Worm (Caenorhabditis elegans) whole organism, L2 larva: ENCODE results near the gene T27D12.1.

Source experiments
- F13H6.1 ChIP-seq: sonication (generic microtip); optimal IDR thresholded peaks from 2 replicates; lab custom pipeline; 2016; ENCODE audit warnings: missing genetic modification characterization, missing compliant biosample characterization
- R02D3.7 ChIP-seq: fragments of 150-350 bp; optimal IDR thresholded peaks from 2 replicates; lab custom pipeline; 2014; ENCODE audit warnings: missing biosample characterization, missing genetic modification characterization
- Y55F3AM.14 ChIP-seq: fragments of 200-800 bp; sonication (Bioruptor generic); optimal IDR thresholded peaks from 2 replicates; lab custom pipeline; 2018; ENCODE audit warnings: mild to moderate bottlenecking, missing genetic modification characterization, missing compliant biosample characterization
- ZK546.5 ChIP-seq: sonication (generic microtip); optimal IDR thresholded peaks from 2 replicates; lab custom pipeline; 2017; ENCODE audit warnings: missing biosample characterization, missing genetic modification characterization
- alr-1 ChIP-seq: fragments of 150-350 bp; optimal IDR thresholded peaks from 2 replicates; lab custom pipeline; 2014; ENCODE audit warnings: missing biosample characterization, missing genetic modification characterization
- aly-2 ChIP-seq: fragments of 150-350 bp; optimal IDR thresholded peaks from 2 replicates; lab custom pipeline; 2014; ENCODE audit warnings: missing biosample characterization, missing genetic modification characterization
- ama-1 ChIP-seq: fragments of 150-350 bp; optimal IDR thresholded peaks from 2 replicates; lab custom pipeline; 2018; ENCODE audit warnings: inconsistent platforms
- blmp-1 ChIP-seq: sonication (generic microtip); optimal IDR thresholded peaks from 2 replicates; lab custom pipeline; 2017; ENCODE audit warnings: missing genetic modification characterization, mild to moderate bottlenecking, missing compliant biosample characterization, antibody characterized with exemption, moderate library complexity; ENCODE audit not compliant: insufficient read depth
- ceh-16 ChIP-seq: fragments of 150-350 bp; optimal IDR thresholded peaks from 2 replicates; lab custom pipeline; 2014; ENCODE audit warnings: missing biosample characterization, missing genetic modification characterization
- ceh-82 ChIP-seq: fragments of 150-350 bp; optimal IDR thresholded peaks from 2 replicates; lab custom pipeline; 2014; ENCODE audit warnings: missing biosample characterization, missing genetic modification characterization
- crh-2 ChIP-seq: sonication (generic microtip); optimal IDR thresholded peaks from 2 replicates; lab custom pipeline; 2017; ENCODE audit warnings: missing biosample characterization, missing genetic modification characterization
- egl-27 ChIP-seq: sonication (generic microtip); optimal IDR thresholded peaks from 3 replicates; lab custom pipeline; 2017; ENCODE audit warnings: missing biosample characterization, missing genetic modification reagents, missing genetic modification characterization
- elt-1 ChIP-seq: fragments of 150-350 bp; optimal IDR thresholded peaks from 2 replicates; lab custom pipeline; 2014; ENCODE audit warnings: missing biosample characterization, missing genetic modification characterization
- elt-3 ChIP-seq: sonication (generic microtip); optimal IDR thresholded peaks from 2 replicates; lab custom pipeline; 2017; ENCODE audit warnings: missing biosample characterization, missing genetic modification characterization
- fos-1 ChIP-seq: fragments of 150-350 bp; optimal IDR thresholded peaks from 2 replicates; lab custom pipeline; 2014; ENCODE audit warnings: missing biosample characterization, missing genetic modification characterization
- gmeb-1 ChIP-seq: fragments of 150-350 bp; optimal IDR thresholded peaks from 2 replicates; lab custom pipeline; 2014; ENCODE audit warnings: missing biosample characterization, missing genetic modification characterization
- lin-11 ChIP-seq: fragments of 150-350 bp; sonication (generic microtip); optimal IDR thresholded peaks from 2 replicates; lab custom pipeline; 2014; ENCODE audit warnings: missing biosample characterization, missing genetic modification characterization, inconsistent platforms, mixed read lengths
- lin-13 ChIP-seq: fragments of 150-350 bp; optimal IDR thresholded peaks from 2 replicates; lab custom pipeline; 2014; ENCODE audit warnings: missing biosample characterization, missing genetic modification reagents, missing genetic modification characterization
- lin-39 ChIP-seq: fragments of 150-350 bp; optimal IDR thresholded peaks from 2 replicates; lab custom pipeline; 2014; ENCODE audit warnings: missing biosample characterization, missing genetic modification reagents, missing genetic modification characterization
- lsy-2 ChIP-seq, 2 experiments: fragments of 150-350 bp in 1 of 2; sonication (generic microtip) in 1 of 2; optimal IDR thresholded peaks; 2 replicates each; lab custom pipeline; 2014 to 2017; ENCODE audit warnings: missing biosample characterization in 2 of 2, missing genetic modification characterization in 2 of 2
- mab-5 ChIP-seq: fragments of 150-350 bp; optimal IDR thresholded peaks from 2 replicates; lab custom pipeline; 2014; ENCODE audit warnings: missing biosample characterization, missing genetic modification characterization
- mbf-1 ChIP-seq: sonication (generic microtip); optimal IDR thresholded peaks from 2 replicates; lab custom pipeline; 2017; ENCODE audit warnings: missing biosample characterization, missing genetic modification characterization
- mdl-1 ChIP-seq, 2 experiments: fragments of 150-350 bp in 1 of 2; sonication (generic microtip) in 1 of 2; optimal IDR thresholded peaks; 2 replicates each; lab custom pipeline; 2017; ENCODE audit warnings: missing biosample characterization in 2 of 2, missing genetic modification characterization in 2 of 2
- nhr-10 ChIP-seq: sonication (generic microtip); optimal IDR thresholded peaks from 2 replicates; lab custom pipeline; 2017; ENCODE audit warnings: missing biosample characterization, missing genetic modification characterization
- nhr-11 ChIP-seq: fragments of 150-350 bp; optimal IDR thresholded peaks from 2 replicates; lab custom pipeline; 2014; ENCODE audit warnings: missing biosample characterization, missing genetic modification characterization
- nhr-12 ChIP-seq: fragments of 150-350 bp; optimal IDR thresholded peaks from 2 replicates; lab custom pipeline; 2014; ENCODE audit warnings: missing biosample characterization, missing genetic modification characterization
- nhr-129 ChIP-seq: fragments of 150-350 bp; optimal IDR thresholded peaks from 2 replicates; lab custom pipeline; 2014; ENCODE audit warnings: missing biosample characterization, missing genetic modification characterization
- nhr-21 ChIP-seq: fragments of 150-350 bp; optimal IDR thresholded peaks from 2 replicates; lab custom pipeline; 2014; ENCODE audit warnings: missing biosample characterization, missing genetic modification characterization
- nhr-23 ChIP-seq: fragments of 150-350 bp; optimal IDR thresholded peaks from 2 replicates; lab custom pipeline; 2014; ENCODE audit warnings: missing biosample characterization, missing genetic modification reagents, missing genetic modification characterization
- nhr-237 ChIP-seq: fragments of 150-350 bp; optimal IDR thresholded peaks from 2 replicates; lab custom pipeline; 2014; ENCODE audit warnings: missing biosample characterization, missing genetic modification characterization
- nhr-25 ChIP-seq: fragments of 150-350 bp; sonication (generic microtip); optimal IDR thresholded peaks from 3 replicates; lab custom pipeline; 2014; ENCODE audit warnings: missing biosample characterization, missing genetic modification characterization
- nhr-6 ChIP-seq: fragments of 150-350 bp; optimal IDR thresholded peaks from 2 replicates; lab custom pipeline; 2014; ENCODE audit warnings: missing biosample characterization, missing genetic modification characterization
- nhr-77 ChIP-seq: fragments of 150-350 bp; optimal IDR thresholded peaks from 2 replicates; lab custom pipeline; 2014; ENCODE audit warnings: missing biosample characterization, missing genetic modification characterization
- peb-1 ChIP-seq: fragments of 150-350 bp; optimal IDR thresholded peaks from 2 replicates; lab custom pipeline; 2014; ENCODE audit warnings: missing biosample characterization, missing genetic modification characterization
- sem-4 ChIP-seq: fragments of 150-350 bp; optimal IDR thresholded peaks from 2 replicates; lab custom pipeline; 2014; ENCODE audit warnings: missing biosample characterization, missing genetic modification reagents, missing genetic modification characterization
- skn-1 ChIP-seq: sonication (generic microtip); optimal IDR thresholded peaks from 2 replicates; lab custom pipeline; 2017; ENCODE audit warnings: missing biosample characterization, missing genetic modification characterization
- sma-3 ChIP-seq: sonication (generic microtip); optimal IDR thresholded peaks from 2 replicates; lab custom pipeline; 2016; ENCODE audit warnings: missing genetic modification reagents, missing genetic modification characterization, missing compliant biosample characterization
- sma-9 ChIP-seq, 2 experiments: fragments of 150-350 bp in 1 of 2; sonication (generic microtip) in 1 of 2; optimal IDR thresholded peaks; 2 replicates each; lab custom pipeline; 2014 to 2016; ENCODE audit warnings: missing genetic modification characterization in 2 of 2, mild to moderate bottlenecking in 1 of 2, missing biosample characterization in 1 of 2, missing compliant biosample characterization in 1 of 2, missing genetic modification reagents in 1 of 2, moderate library complexity in 1 of 2
- snpc-4 ChIP-seq: fragments of 150-350 bp; optimal IDR thresholded peaks from 2 replicates; lab custom pipeline; 2014; ENCODE audit warnings: missing biosample characterization, missing genetic modification characterization
- unc-39 ChIP-seq: fragments of 150-350 bp; optimal IDR thresholded peaks from 2 replicates; lab custom pipeline; 2014; ENCODE audit warnings: missing biosample characterization, missing genetic modification characterization
- unc-55 ChIP-seq: fragments of 150-350 bp; sonication (generic microtip); optimal IDR thresholded peaks from 3 replicates; lab custom pipeline; 2014; ENCODE audit warnings: missing biosample characterization, missing genetic modification reagents, missing genetic modification characterization
- unc-62 ChIP-seq: fragments of 150-350 bp; optimal IDR thresholded peaks from 2 replicates; lab custom pipeline; 2014; ENCODE audit warnings: missing biosample characterization, missing genetic modification reagents, missing genetic modification characterization
- zag-1 ChIP-seq: fragments of 150-350 bp; optimal IDR thresholded peaks from 2 replicates; lab custom pipeline; 2014; ENCODE audit warnings: missing biosample characterization, missing genetic modification characterization
- ztf-1 ChIP-seq: fragments of 200-800 bp; sonication (Bioruptor generic); conservative IDR thresholded peaks from 2 replicates; pipeline ENCODE4 v1.3.6; 2022; ENCODE audit warnings: missing genetic modification characterization, missing compliant biosample characterization
- ztf-11 ChIP-seq: sonication (generic microtip); optimal IDR thresholded peaks from 2 replicates; lab custom pipeline; 2017; ENCODE audit warnings: missing biosample characterization, missing genetic modification characterization
- ztf-4 ChIP-seq: fragments of 150-350 bp; optimal IDR thresholded peaks from 2 replicates; lab custom pipeline; 2014; ENCODE audit warnings: missing biosample characterization, missing genetic modification characterization

Gene T27D12.1

DNA sequence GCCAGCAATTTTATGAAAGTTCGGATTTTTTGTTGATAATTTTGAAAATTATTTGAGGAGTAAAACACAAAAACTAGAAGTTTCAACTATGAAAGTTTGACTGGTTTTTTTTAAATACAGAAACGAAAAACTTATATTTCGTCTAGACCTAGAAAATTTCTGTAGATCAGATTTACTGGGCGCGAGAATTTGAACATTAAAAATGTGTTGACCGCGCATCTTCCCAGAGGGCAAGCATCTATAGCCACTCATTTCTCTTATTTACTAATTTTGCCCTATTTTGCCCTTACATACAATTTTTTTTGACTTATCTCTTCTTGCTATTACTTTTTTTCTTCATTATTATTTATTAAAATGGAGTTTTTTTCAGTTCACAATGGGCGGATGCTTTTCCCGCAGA is 33.4 kb upstream of the T27D12.1 start, which contains the start of gene F43G6.10:
Gene F43G6.10 (plus strand): TSS at position 371 of the 400 bp plus-strand sequence.
- TF ChIP-seq crh-2 (tag; lab: Kevin White, UChicago): no peak
- no peak for TF ChIP-seq elt-1 (tag; lab: Kevin White, UChicago)
- no peak for TF ChIP-seq zag-1 (tag; lab: Kevin White, UChicago)
- TF ChIP-seq, all 48 proteins: peak for 0

DNA sequence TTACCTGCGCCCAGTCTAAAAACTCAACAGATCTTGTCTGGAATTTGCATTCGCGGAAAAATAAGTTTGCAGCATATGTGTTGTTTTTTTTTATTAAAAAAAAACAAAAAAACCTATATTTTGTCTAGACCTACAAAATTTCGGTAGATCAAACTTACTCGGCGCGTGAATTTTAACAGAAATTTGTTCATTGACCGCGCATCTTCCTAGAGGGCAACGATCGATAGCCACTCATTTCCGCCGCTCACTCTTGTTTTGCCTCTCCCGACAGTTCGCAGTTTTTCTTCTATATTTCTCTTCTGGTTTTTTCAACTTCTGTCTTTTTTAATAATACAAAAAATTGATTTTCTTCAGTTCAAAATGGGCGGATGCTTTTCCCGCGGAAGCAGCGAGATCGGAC is 32.0 kb upstream of the T27D12.1 start, which contains the start of gene F43G6.7:
Gene F43G6.7 (plus strand): TSS at position 355 of the 400 bp plus-strand sequence.
- no peak for TF ChIP-seq ztf-1 (GFP tag; lab: Robert Waterston, UW)
- no peak for TF ChIP-seq zag-1 (tag; lab: Kevin White, UChicago)
- TF ChIP-seq nhr-11: no peak

DNA sequence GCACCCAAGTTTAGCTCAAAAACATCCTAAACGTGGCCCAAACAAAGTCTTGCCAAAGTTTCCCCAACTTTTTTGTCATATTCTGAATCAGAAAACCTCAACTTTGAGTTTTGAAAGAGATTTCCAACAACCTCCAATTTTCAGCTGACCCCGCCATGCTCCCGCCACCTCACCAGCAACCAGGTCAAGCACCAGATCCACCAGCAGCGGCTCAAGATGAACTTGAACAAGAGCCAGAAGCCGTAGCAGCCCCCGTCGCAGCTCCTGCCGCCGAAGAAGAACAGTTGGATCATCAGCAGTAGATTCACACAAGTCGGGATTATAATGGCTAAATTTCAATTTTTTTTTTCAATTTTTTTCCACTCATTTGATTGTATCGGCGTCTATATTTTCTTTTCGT is 31.2 kb upstream of the T27D12.1 start:
- TF ChIP-seq fos-1 (tag; lab: Kevin White, UChicago) (no peak), lin-11 (tag; lab: Kevin White, UChicago) (no peak), lin-39 (tag; lab: Kevin White, UChicago) (no peak), alr-1 (no peak), nhr-77 (no peak), nhr-129 (tag; lab: Kevin White, UChicago) (no peak)

DNA sequence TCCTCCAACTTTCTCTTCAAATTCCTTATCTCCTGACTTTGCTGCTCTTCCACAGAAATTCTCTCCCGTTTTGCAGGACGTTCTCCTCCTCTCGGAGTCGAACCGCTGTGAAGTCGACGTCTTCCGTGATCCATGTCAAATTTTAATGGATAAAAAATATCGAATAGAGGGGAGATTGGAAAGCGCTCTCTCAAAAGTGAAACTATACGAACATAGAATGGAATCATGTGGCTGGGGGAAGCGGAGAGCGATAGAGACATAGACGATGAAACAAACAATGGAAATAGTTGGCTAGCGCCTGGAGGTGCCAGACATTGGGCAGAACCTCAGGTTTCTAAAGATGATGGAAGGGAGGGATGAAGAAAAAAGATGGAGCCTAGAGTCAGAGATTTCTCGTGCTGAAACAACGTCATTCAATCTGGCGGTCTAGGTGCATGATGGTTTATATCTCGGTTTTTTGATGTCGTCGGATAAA is 28.5 kb upstream of the T27D12.1 start, which contains the start of gene F43G6.8:
Gene F43G6.8 (minus strand): TSS at position 198 of the 475 bp plus-strand sequence.
- TF ChIP-seq mab-5 (tag; lab: Kevin White, UChicago): no peak
- peak; percentile 30 for TF ChIP-seq crh-2 (tag; lab: Kevin White, UChicago)
- peak; percentile 50 for TF ChIP-seq unc-55 (GFP tag; lab: Kevin White, UChicago)
- TF ChIP-seq skn-1 (tag; lab: Kevin White, UChicago): no peak
- TF ChIP-seq nhr-237 (tag; lab: Kevin White, UChicago): no peak
- TF ChIP-seq elt-3 (tag; lab: Kevin White, UChicago): no peak
- TF ChIP-seq ama-1 (lab: Kevin White, UChicago): peak; percentile 79
- TF ChIP-seq egl-27 (tag; lab: Kevin White, UChicago): no peak
- no peak for TF ChIP-seq ztf-11 (tag; lab: Kevin White, UChicago)
- no peak for TF ChIP-seq alr-1
- no peak for TF ChIP-seq mbf-1 (tag; lab: Kevin White, UChicago)
- TF ChIP-seq gmeb-1 (tag; lab: Kevin White, UChicago): no peak
- TF ChIP-seq F13H6.1 (tag; lab: Kevin White, UChicago): no peak
- no peak for TF ChIP-seq ztf-1 (GFP tag; lab: Robert Waterston, UW)
- no peak for TF ChIP-seq nhr-12 (tag; lab: Kevin White, UChicago)
- TF ChIP-seq ztf-4 (tag; lab: Kevin White, UChicago): no peak
- peak in 1 of 2 experiments; percentile 61 for TF ChIP-seq lsy-2 (tag; optimal IDR thresholded peaks at IDR 0.05; lab: Kevin White, UChicago)
- TF ChIP-seq blmp-1 (tag; lab: Kevin White, UChicago): peak; percentile 32
- TF ChIP-seq aly-2: no peak
- no peak for TF ChIP-seq lin-39 (tag; lab: Kevin White, UChicago)
- TF ChIP-seq lin-11 (tag; lab: Kevin White, UChicago): peak; percentile 29
- peak; percentile 13 for TF ChIP-seq fos-1 (tag; lab: Kevin White, UChicago)
- peak; percentile 4 for TF ChIP-seq lin-13 (GFP tag; lab: Kevin White, UChicago)
- TF ChIP-seq nhr-10 (tag; lab: Kevin White, UChicago): no peak
- peak; percentile 2 for TF ChIP-seq snpc-4 (tag; lab: Kevin White, UChicago)
- TF ChIP-seq sem-4 (tag; lab: Kevin White, UChicago): no peak
- TF ChIP-seq sma-9 (GFP tag; optimal IDR thresholded peaks at IDR 0.05; lab: Kevin White, UChicago): peak; percentile 42
- TF ChIP-seq sma-9 (tag; optimal IDR thresholded peaks at IDR 0.05; lab: Kevin White, UChicago): no peak
- no peak for TF ChIP-seq nhr-6 (tag; lab: Kevin White, UChicago)
- peak; percentile 10 for TF ChIP-seq nhr-21 (tag; lab: Kevin White, UChicago)
- TF ChIP-seq nhr-25 (tag; lab: Kevin White, UChicago): peak; percentile 6
- TF ChIP-seq Y55F3AM.14 (GFP tag; lab: Kevin White, UChicago): no peak
- no peak for TF ChIP-seq nhr-23 (tag; lab: Kevin White, UChicago)
- no peak for TF ChIP-seq zag-1 (tag; lab: Kevin White, UChicago)
- TF ChIP-seq ceh-16 (tag; lab: Kevin White, UChicago): no peak
- no peak for TF ChIP-seq unc-39 (tag; lab: Kevin White, UChicago)
- TF ChIP-seq nhr-77: no peak
- TF ChIP-seq nhr-129 (tag; lab: Kevin White, UChicago): peak; percentile 83
- TF ChIP-seq ceh-82 (tag; lab: Kevin White, UChicago): no peak
- no peak for TF ChIP-seq peb-1
- TF ChIP-seq elt-1 (tag; lab: Kevin White, UChicago): no peak
- no peak for TF ChIP-seq unc-62 (GFP tag; lab: Kevin White, UChicago)
- TF ChIP-seq ZK546.5 (tag; lab: Kevin White, UChicago): no peak
- TF ChIP-seq R02D3.7 (tag; lab: Kevin White, UChicago): no peak
- no peak for TF ChIP-seq mdl-1 (tag; optimal IDR thresholded peaks at IDR 0.05; lab: Kevin White, UChicago)
- TF ChIP-seq nhr-11: no peak
- TF ChIP-seq sma-3 (GFP tag; lab: Kevin White, UChicago): no peak
